Fruit fly (Drosophila melanogaster) whole organism, prepupa: ENCODE results near the gene CG6685.
A peak's percentile ranks its signal among the peaks of the same experiment; 100 is the strongest.

ENCODE experiments used
- CG3919 ChIP-seq: fragments of 200-800 bp; sonication (Bioruptor generic); optimal IDR thresholded peaks from 3 replicates; lab custom pipeline; 2016; ENCODE audit warnings: missing biosample characterization, missing genetic modification characterization
- CG6276 ChIP-seq: fragments of 200-800 bp; sonication (Bioruptor generic); optimal IDR thresholded peaks from 2 replicates; lab custom pipeline; 2017; ENCODE audit warnings: missing biosample characterization, mild to moderate bottlenecking, missing genetic modification characterization
- CG6792 ChIP-seq: fragments of 200-800 bp; sonication (Bioruptor generic); optimal IDR thresholded peaks from 3 replicates; lab custom pipeline; 2016; ENCODE audit warnings: missing biosample characterization, missing genetic modification characterization

dm6 chr3L:9972007-9972856, 4.1 kb upstream of the CG6685 start, which contains the start of the genes CG6674, CG42455 and vnc:
- TF ChIP-seq CG3919 (GFP tag; lab: Kevin White, UChicago) = peak; percentile 47
- TF ChIP-seq CG6792 (GFP tag; lab: Kevin White, UChicago) = peak; percentile 3
- no peak for TF ChIP-seq CG6276 (GFP tag; lab: Kevin White, UChicago)
